Fruit fly (Drosophila melanogaster) S2 (cell line): Measurements from ENCODE around the gene CG43338.

ENCODE experiments used
- CG8478 ChIP-seq: fragments of >200 bp; optimal IDR thresholded peaks from 2 replicates; lab custom pipeline; 2018
- CTCF ChIP-seq, 2 experiments: fragments of >200 bp; optimal IDR thresholded peaks; 2 replicates each; lab custom pipeline; 2018

The CG43338 gene

DNA sequence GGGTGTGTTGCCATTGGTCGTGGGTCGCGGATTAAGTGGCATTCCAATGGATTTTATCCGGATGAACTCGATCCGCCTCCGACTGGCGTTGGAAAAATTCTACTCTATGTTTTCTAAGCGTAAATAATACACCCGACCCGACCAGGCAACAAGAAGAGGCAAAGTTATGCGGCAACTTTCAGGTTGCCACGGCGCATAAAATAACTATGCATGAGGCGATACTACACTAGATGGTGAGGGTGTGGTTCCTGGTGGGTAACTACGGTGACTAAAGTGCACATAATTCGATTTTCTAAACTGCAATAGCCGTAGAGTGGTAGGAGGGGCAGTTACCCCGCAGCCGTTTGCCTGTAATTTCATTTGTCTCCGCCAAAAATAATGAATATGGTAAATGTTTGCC, at the start of gene CG43338:
Gene CG43338 (minus strand): TSS at position 101 of the 400 bp plus-strand sequence.
- TF ChIP-seq CTCF (optimal IDR thresholded peaks at IDR 0.05; lab: Kevin White, UChicago) (no peak), CG8478 (lab: Kevin White, UChicago) (no peak)

DNA sequence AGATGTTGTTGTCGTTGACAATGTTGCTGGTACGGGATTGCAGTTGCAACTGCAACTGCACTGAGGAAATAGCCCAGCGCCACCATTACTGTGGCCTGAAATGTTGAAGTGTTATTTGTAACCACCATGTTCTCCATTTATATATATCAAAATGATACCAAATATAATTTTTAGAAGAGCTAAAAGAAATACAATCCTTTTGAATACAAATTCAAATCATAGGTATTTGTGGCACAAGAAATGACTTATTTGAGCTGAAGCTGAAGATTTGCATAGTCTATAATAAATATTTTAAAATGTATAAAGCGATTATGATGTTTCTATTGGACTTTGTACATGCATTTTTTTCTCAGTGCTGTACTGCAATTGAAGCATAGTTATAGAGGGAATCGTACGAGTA, 48.5 kb upstream of the CG43338 start:
- TF ChIP-seq CTCF (optimal IDR thresholded peaks at IDR 0.05; lab: Kevin White, UChicago) (no peak), CG8478 (lab: Kevin White, UChicago) (no peak)

DNA sequence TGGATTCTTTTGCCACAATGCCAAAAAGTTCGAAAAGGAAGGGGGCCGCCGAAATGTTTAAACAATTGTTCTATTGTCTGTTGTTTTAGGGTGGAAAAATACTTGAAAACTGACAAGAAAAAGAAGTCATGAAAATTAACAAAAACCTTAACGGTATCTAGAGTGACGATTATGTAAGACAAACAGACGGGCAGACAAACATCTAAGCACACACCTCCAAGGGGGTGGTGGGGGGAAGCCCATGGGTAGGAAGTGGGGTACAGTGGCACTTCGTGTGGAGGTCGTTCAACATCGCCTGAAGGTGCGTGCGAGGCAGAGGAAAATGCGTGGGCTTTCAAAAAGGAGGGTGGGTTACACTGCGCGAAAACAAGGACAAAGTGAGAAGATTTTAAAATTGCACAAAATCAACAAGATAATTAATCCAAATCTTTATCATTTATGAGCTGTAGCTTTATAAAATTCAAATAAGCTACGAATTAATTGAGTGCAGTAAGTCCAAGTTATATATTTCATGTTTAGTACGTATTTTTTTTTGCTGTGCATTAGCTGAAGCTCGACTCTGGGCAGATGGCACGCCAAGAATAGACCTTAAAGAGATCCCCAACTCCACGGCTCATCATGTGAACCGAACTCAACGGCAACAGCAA, 46.4 kb upstream of the CG43338 start:
- TF ChIP-seq CG8478 (lab: Kevin White, UChicago) = no peak
- no peak for TF ChIP-seq CTCF (optimal IDR thresholded peaks at IDR 0.05; lab: Kevin White, UChicago)

- TF ChIP-seq CTCF (optimal IDR thresholded peaks at IDR 0.05; lab: Kevin White, UChicago) (peak in 1 of 2 experiments; percentile 63), CG8478 (lab: Kevin White, UChicago) (no peak)
Observed at dm6 chr2L:18714086-18714485, 43.0 kb upstream of the CG43338 start.

DNA sequence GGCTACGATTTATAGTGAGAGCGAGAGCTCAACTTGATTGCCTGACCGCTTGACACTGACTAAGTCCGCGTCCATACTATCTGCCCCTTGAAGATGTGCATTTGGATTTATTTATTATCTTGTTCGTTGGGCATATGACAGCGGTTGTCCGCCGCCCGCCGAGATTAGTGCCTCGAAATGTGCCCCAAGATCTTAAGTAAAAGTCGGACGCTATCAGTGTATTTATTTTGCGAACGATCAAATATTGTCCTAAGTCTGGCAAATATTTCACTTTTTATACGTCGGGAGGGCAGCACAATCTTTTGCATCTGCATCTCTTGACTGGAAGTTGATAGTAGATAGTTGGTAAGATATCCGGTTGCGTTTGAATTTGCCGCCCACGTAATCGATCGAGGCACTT, 42.6 kb upstream of the CG43338 start, which contains the start of gene Irk3:
Gene Irk3 (minus strand): TSS at position 63 of the 400 bp plus-strand sequence.
- TF ChIP-seq CG8478 (lab: Kevin White, UChicago) (no peak), CTCF (optimal IDR thresholded peaks at IDR 0.05; lab: Kevin White, UChicago) (no peak)

DNA sequence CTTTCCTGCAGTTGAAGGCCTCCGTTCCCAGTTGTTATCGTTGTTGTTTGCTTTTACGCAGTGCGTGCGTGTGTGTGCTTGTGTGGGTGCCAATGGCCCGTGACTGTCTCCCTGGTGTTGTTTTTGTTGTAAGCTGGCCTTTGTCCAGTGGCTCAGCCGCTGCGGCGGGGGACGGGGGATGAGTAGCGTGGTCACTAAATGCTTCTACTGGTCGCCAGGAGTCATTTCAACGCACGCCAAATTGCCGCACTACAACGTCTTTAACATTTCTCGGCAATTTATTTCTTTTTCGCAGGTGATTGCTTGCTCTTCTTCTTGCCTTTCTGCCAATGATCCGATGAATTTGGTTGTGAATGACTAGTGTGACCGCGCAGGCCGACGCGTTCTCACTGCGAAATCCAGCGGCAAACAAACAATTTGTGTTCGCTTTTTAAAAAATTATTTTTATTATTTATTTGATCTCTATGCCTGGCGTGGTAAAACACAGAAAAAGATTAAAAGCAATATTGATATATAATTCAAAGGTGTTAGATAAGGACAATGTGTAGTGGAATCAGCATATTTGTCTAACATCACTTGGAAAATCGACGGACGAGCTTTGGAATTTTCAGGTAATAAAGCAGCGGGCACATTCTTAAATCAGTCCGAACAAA, 37.3 kb upstream of the CG43338 start, which contains the start of the genes Faf2 and Grip71:
Gene Faf2 (minus strand): TSS at position 450 of the 653 bp plus-strand sequence.
Gene Grip71 (plus strand): TSS at position 608 of the 653 bp plus-strand sequence.
- TF ChIP-seq CTCF (optimal IDR thresholded peaks at IDR 0.05; lab: Kevin White, UChicago) (no peak), CG8478 (lab: Kevin White, UChicago) (no peak)

DNA sequence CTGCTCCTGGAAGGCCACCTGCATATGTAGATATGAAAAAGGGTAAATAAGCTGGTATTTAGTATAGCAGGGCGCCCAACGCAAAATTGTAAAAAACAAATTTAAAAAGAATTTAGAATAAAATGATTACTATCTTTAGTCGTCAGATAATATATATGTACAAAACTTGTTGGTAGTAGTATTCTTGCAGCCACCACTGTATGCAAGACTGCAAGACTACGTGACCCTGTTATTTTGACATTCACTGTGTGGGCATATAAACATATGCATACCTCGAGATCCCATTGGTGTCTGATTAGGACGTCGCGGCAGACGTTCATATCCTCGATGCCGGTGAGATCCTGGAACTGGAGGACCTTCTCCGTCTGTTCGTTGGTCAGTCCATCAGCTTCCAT, 36.8 kb upstream of the CG43338 start:
- TF ChIP-seq CG8478 (lab: Kevin White, UChicago) (no peak), CTCF (optimal IDR thresholded peaks at IDR 0.05; lab: Kevin White, UChicago) (no peak)

- no peak for TF ChIP-seq CTCF (optimal IDR thresholded peaks at IDR 0.05; lab: Kevin White, UChicago)
- TF ChIP-seq CG8478 (lab: Kevin White, UChicago) = no peak
Observed at dm6 chr2L:18705617-18706046, 34.6 kb upstream of the CG43338 start, which contains the start of gene Jwa. Jwa (minus strand) TSS chr2L:18705703.

- TF ChIP-seq CTCF (optimal IDR thresholded peaks at IDR 0.05; lab: Kevin White, UChicago) = no peak
- TF ChIP-seq CG8478 (lab: Kevin White, UChicago) = no peak
Observed at dm6 chr2L:18702721-18703488, 31.9 kb upstream of the CG43338 start, which contains the start of the genes CG10376 and CG10343. CG10376 (minus strand) TSS chr2L:18703105. CG10343 (plus strand) TSS chr2L:18703473.

DNA sequence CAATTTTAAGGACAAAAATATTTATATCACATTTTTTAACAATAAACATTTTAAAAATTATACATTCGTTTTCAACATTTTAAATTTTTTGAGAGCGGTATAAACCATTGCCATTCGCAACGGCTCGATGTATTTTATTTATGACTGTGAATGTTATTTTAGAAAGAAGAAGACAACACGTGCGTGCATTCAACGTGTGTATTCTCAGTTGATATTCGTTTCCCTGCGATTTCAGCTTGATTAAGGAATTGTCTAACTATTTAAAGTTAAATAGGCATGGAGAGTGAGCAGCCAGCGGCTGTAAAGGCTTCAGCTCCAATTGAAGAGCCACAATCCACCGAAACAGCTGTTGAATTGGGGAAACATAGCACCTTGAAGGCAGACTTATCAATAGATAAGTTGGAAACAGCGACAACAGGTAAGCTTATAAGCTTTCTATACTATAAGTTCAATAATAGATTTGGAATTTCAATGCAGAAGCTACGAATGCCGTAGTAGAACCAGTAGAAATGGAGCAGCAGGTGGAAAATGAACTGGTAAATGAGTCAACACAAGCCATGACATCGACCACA, 27.6 kb upstream of the CG43338 start, which contains the start of gene CG10341:
Gene CG10341 (plus strand): TSS at position 156 of the 572 bp plus-strand sequence.
- no peak for TF ChIP-seq CTCF (optimal IDR thresholded peaks at IDR 0.05; lab: Kevin White, UChicago)
- no peak for TF ChIP-seq CG8478 (lab: Kevin White, UChicago)

DNA sequence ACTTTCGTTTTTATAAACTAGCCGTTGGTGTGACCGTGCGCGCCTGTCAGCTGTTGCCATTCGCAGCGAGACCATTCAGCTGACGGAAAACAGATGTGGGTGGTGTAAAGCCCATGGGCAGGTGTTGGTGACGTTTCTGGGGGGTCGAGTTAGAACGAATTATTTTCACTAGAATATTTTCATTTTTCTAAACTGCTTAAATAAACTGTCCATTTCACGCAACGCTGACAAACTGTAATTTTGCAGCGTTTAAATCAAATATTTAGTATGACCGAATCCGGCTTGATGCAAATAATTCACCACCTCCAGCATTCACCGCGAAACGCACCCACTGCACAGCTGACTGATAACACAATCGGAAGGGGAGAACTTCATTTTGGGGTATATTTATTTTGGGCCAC, 24.4 kb upstream of the CG43338 start, which contains the start of the genes CG10383 and CG10338:
Gene CG10383 (minus strand): TSS at position 199 of the 401 bp plus-strand sequence.
Gene CG10338 (plus strand): TSS at position 261 of the 401 bp plus-strand sequence.
- TF ChIP-seq CTCF (optimal IDR thresholded peaks at IDR 0.05; lab: Kevin White, UChicago) (no peak), CG8478 (lab: Kevin White, UChicago) (no peak)

dm6 chr2L:18694724-18695105, 23.7 kb upstream of the CG43338 start:
- TF ChIP-seq CG8478 (lab: Kevin White, UChicago) (no peak), CTCF (optimal IDR thresholded peaks at IDR 0.05; lab: Kevin White, UChicago) (no peak)

DNA sequence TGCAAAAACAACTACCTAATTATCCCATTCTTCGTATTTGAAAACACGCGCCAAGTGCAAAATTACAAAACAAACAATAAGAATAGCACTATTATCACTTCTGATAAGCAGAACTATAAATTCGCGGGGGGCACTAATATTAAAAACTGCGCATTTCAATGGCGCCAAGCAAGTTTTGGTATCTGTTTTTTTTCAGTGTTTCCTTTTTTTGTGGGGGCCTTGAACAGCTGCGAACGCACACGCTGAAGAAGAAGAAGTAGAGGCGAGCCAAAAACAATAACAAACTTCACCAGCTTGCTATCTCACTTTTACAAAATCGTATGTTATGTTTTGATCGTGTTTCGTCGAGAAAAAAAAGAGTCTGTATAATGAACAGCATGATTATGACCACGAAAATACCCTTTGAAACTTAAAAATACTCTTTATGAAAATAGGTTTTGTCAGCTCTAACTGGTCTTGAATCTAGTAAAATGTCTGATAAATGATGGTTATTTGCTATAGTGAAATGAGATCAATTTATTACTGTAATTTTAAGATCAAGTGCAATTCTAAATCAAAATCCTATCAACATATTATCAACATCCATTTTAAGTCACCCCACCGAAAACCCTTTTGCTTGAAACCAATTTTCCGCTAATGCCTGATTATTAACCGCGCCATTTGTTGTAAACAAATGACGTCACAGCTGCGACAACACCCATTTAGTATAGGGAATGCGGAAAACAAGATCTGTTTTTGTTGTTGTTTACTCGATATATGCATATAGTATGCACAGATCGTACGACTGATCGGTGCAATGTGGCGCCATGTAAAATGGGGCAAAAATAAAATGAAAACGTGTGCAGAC, 23.1 kb upstream of the CG43338 start:
- TF ChIP-seq CG8478 (lab: Kevin White, UChicago) (no peak), CTCF (optimal IDR thresholded peaks at IDR 0.05; lab: Kevin White, UChicago) (no peak)
